Worm (Caenorhabditis elegans) whole organism, L4/young adult: ENCODE measurements around the gene K08E3.2.

ENCODE experiments used
- dao-5 ChIP-seq: sonication (generic microtip); optimal IDR thresholded peaks from 2 replicates; lab custom pipeline; 2016; ENCODE audit warnings: missing genotype, missing genetic modification characterization, moderate library complexity, missing compliant biosample characterization
- him-1 ChIP-seq: sonication (generic microtip); optimal IDR thresholded peaks from 2 replicates; lab custom pipeline; 2016; ENCODE audit warnings: missing genotype, missing genetic modification reagents, missing genetic modification characterization, missing compliant biosample characterization

DNA sequence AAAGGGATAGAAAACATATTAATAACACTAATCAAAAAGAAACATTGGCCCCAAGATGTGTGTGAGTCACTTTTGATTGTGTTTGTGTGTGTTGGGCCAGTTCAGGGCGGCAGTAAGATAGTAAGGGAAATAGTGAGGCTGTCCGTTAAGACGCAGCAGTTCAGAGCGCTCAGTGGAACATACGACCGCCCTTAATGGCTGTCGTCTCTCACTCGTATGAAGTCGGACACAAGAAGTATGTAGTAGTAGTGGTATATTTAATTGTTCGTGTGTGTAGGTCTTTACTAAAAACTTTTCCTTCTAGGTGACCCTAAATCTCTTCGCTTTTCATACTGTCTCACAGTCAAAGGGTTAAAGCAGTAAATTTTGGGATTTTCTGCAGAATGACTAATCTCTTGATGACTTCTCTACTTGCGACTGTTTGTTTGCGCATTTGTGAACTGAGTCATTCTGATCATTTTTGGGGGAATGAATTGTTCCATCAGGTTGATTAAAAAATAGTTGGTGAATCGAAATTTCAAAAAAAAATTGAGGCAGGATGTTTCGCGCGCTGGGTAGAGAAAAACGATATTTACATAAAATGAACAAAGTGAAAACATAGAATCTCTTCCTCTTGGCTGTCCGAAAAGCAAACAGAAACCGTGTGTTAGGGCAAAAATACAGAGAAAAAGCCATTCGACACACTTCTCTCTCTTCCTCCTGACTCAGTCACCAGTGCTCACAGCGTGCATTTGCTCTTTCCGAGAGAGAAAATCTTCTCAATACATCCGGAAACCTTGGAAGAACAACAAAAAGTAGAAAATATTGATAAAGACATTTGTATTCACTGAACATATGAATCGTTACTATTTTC lies 15.0 kb upstream of the K08E3.2 start:
- no peak for TF ChIP-seq him-1 (tag; lab: Kevin White, UChicago)
- no peak for TF ChIP-seq dao-5
